Fruit fly (Drosophila melanogaster): ENCODE results near the gene Elo68beta.

The Elo68beta gene

DNA sequence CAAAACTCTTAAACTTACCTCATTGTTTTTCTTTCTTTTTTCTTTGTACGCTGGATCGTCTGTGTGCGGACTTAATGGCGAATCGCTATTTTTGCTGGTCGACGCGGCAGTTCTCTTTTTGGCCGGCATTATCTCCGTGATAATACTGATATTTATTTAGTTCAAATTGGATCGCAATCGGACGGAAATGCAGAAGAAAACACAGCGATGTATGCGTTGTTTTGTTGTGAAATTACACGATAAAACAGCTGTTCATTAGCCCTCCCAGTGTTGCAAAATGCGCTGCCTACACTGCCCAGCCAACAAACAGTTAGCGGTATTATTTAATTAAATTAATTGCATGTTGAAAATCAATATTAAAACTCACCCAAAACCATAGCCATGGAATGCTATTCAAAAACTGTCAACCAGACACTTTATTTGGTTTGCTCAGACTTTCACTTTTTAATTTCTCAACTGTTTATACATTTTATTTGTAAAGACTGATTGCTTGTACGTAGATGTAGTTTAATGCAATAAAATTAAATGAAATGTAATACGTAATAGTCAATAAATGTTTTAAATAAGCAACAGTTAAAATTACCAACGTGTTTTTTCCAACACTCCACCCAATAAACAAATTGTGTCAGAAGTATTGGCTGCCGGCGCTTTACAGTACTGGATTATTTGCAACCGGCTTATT, 3.4 kb downstream of the Elo68beta start, which contains the start of the genes Irbp18 and APP-BP1 (continued):
- TF ChIP-seq CG4282 (GFP tag; optimal IDR thresholded peaks at IDR 0.05) (peak; percentile 89), CG9817 (tag; optimal IDR thresholded peaks at IDR 0.05) (peak; percentile 84), slbo (GFP tag; IDR thresholded peaks at IDR 0.05) (peak; percentile 88), BEAF-32 (GFP tag; optimal IDR thresholded peaks at IDR 0.05) (peak; percentile 46), CG7357 (GFP tag; IDR thresholded peaks at IDR 0.05) (peak; percentile 66; the same call in 2 of the 3 replicates), CG7786 (GFP tag; optimal IDR thresholded peaks at IDR 0.05) (peak; percentile 94), gce (GFP tag; IDR thresholded peaks at IDR 0.05) (peak; percentile 71; the same call in 2 of the 3 replicates), CG18599 (GFP tag; optimal IDR thresholded peaks at IDR 0.05) (peak; percentile 95), rib (GFP tag; IDR thresholded peaks at IDR 0.05) (peak; percentile 87), cas (GFP tag; IDR thresholded peaks at IDR 0.05) (peak; percentile 32; the same call in 1 of the 2 replicates), Mrtf (GFP tag; IDR thresholded peaks at IDR 0.05) (peak; percentile 81), CG1603 (tag; optimal IDR thresholded peaks at IDR 0.05) (peak; percentile 88), Kr (GFP tag; optimal IDR thresholded peaks at IDR 0.05) (no peak), CG34224 (GFP tag; IDR thresholded peaks at IDR 0.05; ENCODE audit: partially characterized antibody) (no peak), CkIIα-i1 (GFP tag; IDR thresholded peaks at IDR 0.05) (0 out of 2 replicates have a peak, but pooled peaks have one; percentile 31), CG10654 (GFP tag; optimal IDR thresholded peaks at IDR 0.05) (peak; percentile 93), sug (tag; optimal IDR thresholded peaks at IDR 0.05) (peak; percentile 89), repo (GFP tag; optimal IDR thresholded peaks at IDR 0.05) (peak; percentile 86), ara (GFP tag; IDR thresholded peaks at IDR 0.05) (peak; percentile 84), bowl (GFP tag; IDR thresholded peaks at IDR 0.05) (no peak), CG7372 (GFP tag; IDR thresholded peaks at IDR 0.05) (peak; percentile 84), CG32767 (GFP tag; IDR thresholded peaks at IDR 0.05) (peak; percentile 85), Hand (GFP tag; optimal IDR thresholded peaks at IDR 0.05) (peak; percentile 84), so (GFP tag; IDR thresholded peaks at IDR 0.05) (peak; percentile 91), CG3065 (GFP tag; optimal IDR thresholded peaks at IDR 0.05) (peak; percentile 84), CG4854 (GFP tag; optimal IDR thresholded peaks at IDR 0.05) (peak; percentile 95), CG4730 (GFP tag; IDR thresholded peaks at IDR 0.05) (peak; percentile 73), unc-4 (GFP tag; IDR thresholded peaks at IDR 0.05; ENCODE audit: partially characterized antibody) (peak; percentile 32; the same call in 1 of the 2 replicates), CG31224 (GFP tag; IDR thresholded peaks at IDR 0.05) (peak; percentile 81), dimm (GFP tag; IDR thresholded peaks at IDR 0.05) (peak; percentile 59; the same call in 1 of the 2 replicates), CG16815 (GFP tag; optimal IDR thresholded peaks at IDR 0.05) (peak; percentile 93), CG6689 (GFP tag; IDR thresholded peaks at IDR 0.05) (peak; percentile 91), HmgD (GFP tag; optimal IDR thresholded peaks at IDR 0.05) (peak; percentile 61), sens (GFP tag) (peak; percentile 99), CG17359 (tag; optimal IDR thresholded peaks at IDR 0.05) (peak; percentile 93), HLH4C (GFP tag; IDR thresholded peaks at IDR 0.05; ENCODE audit: partially characterized antibody) (no peak), fd64A (GFP tag; optimal IDR thresholded peaks at IDR 0.05) (peak; percentile 81), Opbp (GFP tag; IDR thresholded peaks at IDR 0.05; ENCODE audit: partially characterized antibody) (no peak), CG11560 (tag; IDR thresholded peaks at IDR 0.05) (peak; percentile 59; the same call in 1 of the 3 replicates), Hr39 (optimal IDR thresholded peaks at IDR 0.05) (no peak), scrt (GFP tag; optimal IDR thresholded peaks at IDR 0.05) (peak; percentile 91), wdn (GFP tag; IDR thresholded peaks at IDR 0.05) (peak; percentile 87), CG9797 (GFP tag; optimal IDR thresholded peaks at IDR 0.05) (peak; percentile 25), twi (tag; optimal IDR thresholded peaks at IDR 0.05) (peak; percentile 77), Med (GFP tag) (peak; percentile 99), CG3847 (GFP tag; IDR thresholded peaks at IDR 0.05) (peak; percentile 89), CG18764 (GFP tag; optimal IDR thresholded peaks at IDR 0.05) (peak; percentile 92), D19B (GFP tag; optimal IDR thresholded peaks at IDR 0.05) (peak; percentile 86), ap (GFP tag; IDR thresholded peaks at IDR 0.05) (peak; percentile 67), hb (GFP tag; IDR thresholded peaks at IDR 0.05; ENCODE audit: partially characterized antibody) (no peak)
